Fruit fly (Drosophila melanogaster) whole organism, prepupa: ENCODE measurements around the gene tey.

Source experiments
- CG10631 ChIP-seq: fragments of 200-800 bp; sonication (Bioruptor generic); optimal IDR thresholded peaks from 2 replicates; lab custom pipeline; 2016; ENCODE audit warnings: missing biosample characterization, missing genetic modification characterization
- CG10669 ChIP-seq: fragments of 200-800 bp; sonication (Bioruptor generic); optimal IDR thresholded peaks from 3 replicates; lab custom pipeline; 2018; ENCODE audit warnings: missing biosample characterization, mild to moderate bottlenecking, missing genetic modification characterization, moderate library complexity
- CG11762 ChIP-seq: fragments of 200-800 bp; sonication (Bioruptor generic); optimal IDR thresholded peaks from 3 replicates; lab custom pipeline; 2016; ENCODE audit warnings: missing biosample characterization, missing genetic modification characterization; ENCODE audit not compliant: insufficient read depth
- CG1621 ChIP-seq: fragments of 200-800 bp; sonication (Bioruptor generic); optimal IDR thresholded peaks from 3 replicates; lab custom pipeline; 2018; ENCODE audit warnings: missing biosample characterization, mild to moderate bottlenecking, missing genetic modification characterization
- CG31627 ChIP-seq: fragments of 200-800 bp; sonication (Bioruptor generic); optimal IDR thresholded peaks from 3 replicates; lab custom pipeline; 2016; ENCODE audit warnings: missing biosample characterization, missing genetic modification characterization
- CG34406 ChIP-seq: fragments of 200-800 bp; sonication (Bioruptor generic); optimal IDR thresholded peaks from 3 replicates; lab custom pipeline; 2016; ENCODE audit warnings: missing biosample characterization, missing genetic modification characterization
- CG6163 ChIP-seq: fragments of 200-800 bp; sonication (Bioruptor generic); IDR thresholded peaks from 3 replicates; pipeline ENCODE4 v1.3.6; 2022; ENCODE audit warnings: missing biosample characterization, missing genetic modification characterization
- CG6808 ChIP-seq: fragments of 200-800 bp; sonication (Bioruptor generic); optimal IDR thresholded peaks from 3 replicates; lab custom pipeline; 2017; ENCODE audit warnings: missing biosample characterization, missing genetic modification characterization, mild to moderate bottlenecking, moderate library complexity, missing genetic modification reagents
- Eip75B ChIP-seq: fragments of 200-800 bp; sonication (Bioruptor generic); optimal IDR thresholded peaks from 3 replicates; lab custom pipeline; 2016; ENCODE audit warnings: missing biosample characterization, missing genetic modification characterization
- Eip78C ChIP-seq: fragments of 200-800 bp; sonication (Bioruptor generic); peaks from one replicate; lab custom pipeline; 2016; ENCODE audit warnings: missing biosample characterization, missing genetic modification characterization
- Ets21C ChIP-seq: fragments of 200-800 bp; sonication (Bioruptor generic); optimal IDR thresholded peaks from 3 replicates; lab custom pipeline; 2016; ENCODE audit warnings: missing biosample characterization, missing genetic modification characterization
- Met ChIP-seq: fragments of 200-800 bp; sonication (Bioruptor generic); optimal IDR thresholded peaks from 3 replicates; lab custom pipeline; 2016; ENCODE audit warnings: missing biosample characterization, missing genetic modification characterization
- Smox ChIP-seq: fragments of 200-800 bp; sonication (Bioruptor generic); optimal IDR thresholded peaks from 3 replicates; lab custom pipeline; 2016; ENCODE audit warnings: missing biosample characterization, missing genetic modification characterization
- Sox102F ChIP-seq: fragments of 200-800 bp; sonication (Bioruptor generic); optimal IDR thresholded peaks from 2 replicates; lab custom pipeline; 2016; ENCODE audit warnings: missing biosample characterization, mild to moderate bottlenecking, missing genetic modification characterization
- Sox14 ChIP-seq: fragments of 200-800 bp; sonication (Bioruptor generic); optimal IDR thresholded peaks from 3 replicates; lab custom pipeline; 2016; ENCODE audit warnings: missing biosample characterization, missing genetic modification characterization
- dac ChIP-seq: fragments of 200-800 bp; sonication (Bioruptor generic); optimal IDR thresholded peaks from 2 replicates; lab custom pipeline; 2017; ENCODE audit warnings: missing biosample characterization, mild to moderate bottlenecking, missing genetic modification characterization
- eg ChIP-seq: fragments of 200-800 bp; sonication (Bioruptor generic); IDR thresholded peaks from 3 replicates; pipeline ENCODE4 v1.3.6; 2022; ENCODE audit warnings: missing biosample characterization, missing genetic modification characterization
- fkh ChIP-seq: fragments of 200-800 bp; sonication (Bioruptor generic); optimal IDR thresholded peaks from 3 replicates; lab custom pipeline; 2017; ENCODE audit warnings: missing biosample characterization, mild to moderate bottlenecking, missing genetic modification characterization, moderate library complexity
- pdm3 ChIP-seq: fragments of 200-800 bp; sonication (Bioruptor generic); optimal IDR thresholded peaks from 3 replicates; lab custom pipeline; 2016; ENCODE audit warnings: missing biosample characterization, missing genetic modification characterization
- salr ChIP-seq, 2 experiments: fragments of 200-800 bp; sonication (Bioruptor generic); optimal IDR thresholded peaks; 3 replicates each; lab custom pipeline; 2016 to 2018; ENCODE audit warnings: missing biosample characterization in 2 of 2, missing genetic modification characterization in 2 of 2, mild to moderate bottlenecking in 1 of 2

tey gene

dm6 chr3L:19612172-19612571 is 51.7 kb downstream of the tey start, which contains the start of the genes Lon and PIG-F (continued):
- TF ChIP-seq CG10631 (GFP tag; lab: Kevin White, UChicago) (peak; percentile 99), Ets21C (peak; percentile 99), Smox (peak; percentile 99), CG31627 (GFP tag; lab: Kevin White, UChicago) (peak; percentile 99), eg (GFP tag; lab: Robert Waterston, UW) (peak; percentile 97; the same call in 2 of the 3 replicates), fkh (GFP tag; lab: Kevin White, UChicago) (peak; percentile 98), pdm3 (GFP tag; lab: Kevin White, UChicago) (peak; percentile 99), CG6808 (GFP tag; lab: Kevin White, UChicago) (peak; percentile 98), dac (peak; percentile 98), Sox102F (peak; percentile 99), CG10669 (peak; percentile 99), Sox14 (GFP tag; lab: Kevin White, UChicago) (peak; percentile 99), salr (GFP tag; optimal IDR thresholded peaks at IDR 0.05; lab: Kevin White, UChicago) (peak; percentile 96 to 99), CG34406 (GFP tag; lab: Kevin White, UChicago) (peak; percentile 99), CG1621 (tag; lab: Kevin White, UChicago) (peak; percentile 95)
- TF ChIP-seq, all 60 proteins: peak for 60

- TF ChIP-seq CG11762 (GFP tag; lab: Kevin White, UChicago) (no peak), Eip75B (GFP tag; lab: Kevin White, UChicago) (no peak), CG6163 (no peak), CG6808 (GFP tag; lab: Kevin White, UChicago) (no peak)
Observed at dm6 chr3L:19605974-19606497, 57.9 kb downstream of the tey start, which contains the start of the genes lush and CG9372. lush (minus strand) TSS chr3L:19606090. CG9372 (plus strand) TSS chr3L:19606208.

- no peak for TF ChIP-seq Eip78C (GFP tag; lab: Kevin White, UChicago)
- no peak for TF ChIP-seq pdm3 (GFP tag; lab: Kevin White, UChicago)
- TF ChIP-seq CG11762 (GFP tag; lab: Kevin White, UChicago) = no peak
- TF ChIP-seq CG6163 = no peak
- no peak for TF ChIP-seq dac
- TF ChIP-seq Met (GFP tag; lab: Kevin White, UChicago) = no peak
Observed at dm6 chr3L:19601413-19601812, 62.5 kb downstream of the tey start, which contains the start of gene CG9368. CG9368 (plus strand) TSS chr3L:19601633.
